Fruit fly (Drosophila melanogaster): ENCODE data around the gene naz.

Gene naz

dm6 chr3R:18294488-18294887 lies 34.3 kb downstream of the naz start:
- TF ChIP-seq CG4496 (GFP tag; IDR thresholded peaks at IDR 0.05) (peak; percentile 36; the same call in 1 of the 3 replicates), gl (tag; optimal IDR thresholded peaks at IDR 0.05) (no peak), CG8159 (tag; optimal IDR thresholded peaks at IDR 0.05) (no peak), EcR (GFP tag; optimal IDR thresholded peaks at IDR 0.05) (peak; percentile 9)

- TF ChIP-seq CG32121 (GFP tag; IDR thresholded peaks at IDR 0.05) = no peak
- TF ChIP-seq rn (GFP tag; IDR thresholded peaks at IDR 0.05) = no peak
- no peak for TF ChIP-seq Ets98B (GFP tag; IDR thresholded peaks at IDR 0.05)
- no peak for TF ChIP-seq CG4496 (GFP tag; IDR thresholded peaks at IDR 0.05)
- no peak for TF ChIP-seq CG15710 (tag; optimal IDR thresholded peaks at IDR 0.05)
- no peak for TF ChIP-seq gl (tag; optimal IDR thresholded peaks at IDR 0.05)
- TF ChIP-seq CG12605 (GFP tag; IDR thresholded peaks at IDR 0.05) = no peak
- no peak for TF ChIP-seq Pif1A (GFP tag; optimal IDR thresholded peaks at IDR 0.05)
- TF ChIP-seq D1 (tag; optimal IDR thresholded peaks at IDR 0.05) = no peak
- TF ChIP-seq CG14655 (GFP tag; optimal IDR thresholded peaks at IDR 0.05) = no peak
- TF ChIP-seq CG34367 (tag; optimal IDR thresholded peaks at IDR 0.05) = no peak
- no peak for TF ChIP-seq CG9948 (tag; optimal IDR thresholded peaks at IDR 0.05)
- no peak for TF ChIP-seq CG8159 (tag; optimal IDR thresholded peaks at IDR 0.05)
- no peak for TF ChIP-seq CG10348 (GFP tag; IDR thresholded peaks at IDR 0.05)
- no peak for TF ChIP-seq EcR (GFP tag; optimal IDR thresholded peaks at IDR 0.05)
- no peak for TF ChIP-seq Snoo (tag; optimal IDR thresholded peaks at IDR 0.05)
Measured at dm6 chr3R:18292371-18292770, 36.4 kb downstream of the naz start.

dm6 chr3R:18291831-18292230 lies 36.9 kb downstream of the naz start:
- TF ChIP-seq CG12605 (GFP tag; IDR thresholded peaks at IDR 0.05) (no peak), EcR (GFP tag; optimal IDR thresholded peaks at IDR 0.05) (no peak), CG4496 (GFP tag; IDR thresholded peaks at IDR 0.05) (no peak)

- no peak for TF ChIP-seq Snoo (tag; optimal IDR thresholded peaks at IDR 0.05)
- TF ChIP-seq CG34367 (tag; optimal IDR thresholded peaks at IDR 0.05) = no peak
- no peak for TF ChIP-seq CG15710 (tag; optimal IDR thresholded peaks at IDR 0.05)
- TF ChIP-seq CG14655 (GFP tag; optimal IDR thresholded peaks at IDR 0.05) = no peak
- TF ChIP-seq CG32121 (GFP tag; IDR thresholded peaks at IDR 0.05) = no peak
- TF ChIP-seq Pif1A (GFP tag; optimal IDR thresholded peaks at IDR 0.05) = no peak
- no peak for TF ChIP-seq CG12605 (GFP tag; IDR thresholded peaks at IDR 0.05)
- TF ChIP-seq gl (tag; optimal IDR thresholded peaks at IDR 0.05) = no peak
- no peak for TF ChIP-seq Ets98B (GFP tag; IDR thresholded peaks at IDR 0.05)
- no peak for TF ChIP-seq fd96Ca (GFP tag; IDR thresholded peaks at IDR 0.05)
- TF ChIP-seq CG8159 (tag; optimal IDR thresholded peaks at IDR 0.05) = no peak
- no peak for TF ChIP-seq CG13204 (GFP tag; optimal IDR thresholded peaks at IDR 0.05)
- TF ChIP-seq CG8301 (tag; optimal IDR thresholded peaks at IDR 0.05) = no peak
Measured at dm6 chr3R:18288677-18289076, 40.1 kb downstream of the naz start, which contains the start of gene CG7131. Gene CG7131 (minus strand): TSS chr3R:18288777.

dm6 chr3R:18283441-18283840 lies 45.3 kb downstream of the naz start, which contains the start of the genes CG14312 and CG8064:
Gene CG14312 (minus strand): TSS chr3R:18283528.
Gene CG8064 (plus strand): TSS chr3R:18283660.
- no peak for TF ChIP-seq CG15710 (tag; optimal IDR thresholded peaks at IDR 0.05)
- TF ChIP-seq Ets98B (GFP tag; IDR thresholded peaks at IDR 0.05) = no peak
- no peak for TF ChIP-seq Pif1B (GFP tag; optimal IDR thresholded peaks at IDR 0.05)
- TF ChIP-seq fd96Ca (GFP tag; IDR thresholded peaks at IDR 0.05) = no peak
- no peak for TF ChIP-seq Pif1A (GFP tag; optimal IDR thresholded peaks at IDR 0.05)
- TF ChIP-seq CG32121 (GFP tag; IDR thresholded peaks at IDR 0.05) = no peak
- TF ChIP-seq CG12605 (GFP tag; IDR thresholded peaks at IDR 0.05) = no peak
- TF ChIP-seq gl (tag; optimal IDR thresholded peaks at IDR 0.05) = no peak
- no peak for TF ChIP-seq CG9948 (tag; optimal IDR thresholded peaks at IDR 0.05)
- no peak for TF ChIP-seq rn (GFP tag; IDR thresholded peaks at IDR 0.05)
- no peak for TF ChIP-seq CG17806 (tag; optimal IDR thresholded peaks at IDR 0.05)
- TF ChIP-seq CG8301 (tag; optimal IDR thresholded peaks at IDR 0.05) = no peak
- TF ChIP-seq EcR (GFP tag; optimal IDR thresholded peaks at IDR 0.05) = no peak
- no peak for TF ChIP-seq CG4496 (GFP tag; IDR thresholded peaks at IDR 0.05)
- TF ChIP-seq Snoo (tag; optimal IDR thresholded peaks at IDR 0.05) = no peak
- no peak for TF ChIP-seq CG8159 (tag; optimal IDR thresholded peaks at IDR 0.05)
- TF ChIP-seq D1 (tag; optimal IDR thresholded peaks at IDR 0.05) = no peak
- no peak for TF ChIP-seq CG10348 (GFP tag; IDR thresholded peaks at IDR 0.05)

- TF ChIP-seq CG32121 (GFP tag; IDR thresholded peaks at IDR 0.05) = no peak
- TF ChIP-seq D1 (tag; optimal IDR thresholded peaks at IDR 0.05) = no peak
- no peak for TF ChIP-seq Pif1B (GFP tag; optimal IDR thresholded peaks at IDR 0.05)
- TF ChIP-seq CG4496 (GFP tag; IDR thresholded peaks at IDR 0.05) = no peak
- no peak for TF ChIP-seq CG12605 (GFP tag; IDR thresholded peaks at IDR 0.05)
- TF ChIP-seq Pif1A (GFP tag; optimal IDR thresholded peaks at IDR 0.05) = no peak
- no peak for TF ChIP-seq CG9948 (tag; optimal IDR thresholded peaks at IDR 0.05)
- no peak for TF ChIP-seq CG14655 (GFP tag; optimal IDR thresholded peaks at IDR 0.05)
- no peak for TF ChIP-seq CG8301 (tag; optimal IDR thresholded peaks at IDR 0.05)
- TF ChIP-seq Snoo (tag; optimal IDR thresholded peaks at IDR 0.05) = no peak
- TF ChIP-seq CG8159 (tag; optimal IDR thresholded peaks at IDR 0.05) = no peak
- TF ChIP-seq gl (tag; optimal IDR thresholded peaks at IDR 0.05) = no peak
- no peak for TF ChIP-seq Ets98B (GFP tag; IDR thresholded peaks at IDR 0.05)
Measured at dm6 chr3R:18280866-18281473, 47.8 kb downstream of the naz start.

- TF ChIP-seq CG15710 (tag; optimal IDR thresholded peaks at IDR 0.05) (no peak), CG4496 (GFP tag; IDR thresholded peaks at IDR 0.05) (no peak), EcR (GFP tag; optimal IDR thresholded peaks at IDR 0.05) (peak; percentile 58)
Measured at dm6 chr3R:18280133-18280532, 48.6 kb downstream of the naz start.

All from whole organism, pupa.